Worm (Caenorhabditis elegans) whole organism, early embryonic: ENCODE results near the gene cnc-1.

Source experiments
- B0310.2 ChIP-seq: sonication (generic microtip); optimal IDR thresholded peaks from 2 replicates; lab custom pipeline; 2016; ENCODE audit warnings: mild to moderate bottlenecking, missing genetic modification characterization, missing compliant biosample characterization
- F13C5.2 ChIP-seq: sonication (generic microtip); optimal IDR thresholded peaks from 2 replicates; lab custom pipeline; 2017; ENCODE audit warnings: mild to moderate bottlenecking, missing genetic modification characterization, inconsistent platforms, missing compliant biosample characterization
- aly-1 ChIP-seq: sonication (generic microtip); optimal IDR thresholded peaks from 2 replicates; lab custom pipeline; 2016; ENCODE audit warnings: missing genetic modification characterization, missing compliant biosample characterization
- ama-1 ChIP-seq: fragments of 150-350 bp; optimal IDR thresholded peaks from 2 replicates; lab custom pipeline; 2014
- flt-1 ChIP-seq: fragments of 200-800 bp; sonication (Bioruptor generic); IDR thresholded peaks from 2 replicates; pipeline ENCODE4 v1.3.6; 2022; ENCODE audit warnings: missing genetic modification characterization, missing compliant biosample characterization
- hmbx-1 ChIP-seq: sonication (generic microtip); optimal IDR thresholded peaks from 2 replicates; lab custom pipeline; 2016; ENCODE audit warnings: mild to moderate bottlenecking, missing genetic modification characterization, missing compliant biosample characterization
- pes-1 ChIP-seq: fragments of 200-800 bp; sonication (Bioruptor generic); IDR thresholded peaks from 2 replicates; pipeline ENCODE4 v1.3.6; 2022; ENCODE audit warnings: missing genetic modification reagents, missing genetic modification characterization, missing compliant biosample characterization
- sea-1 ChIP-seq: fragments of 200-800 bp; sonication (Bioruptor generic); conservative IDR thresholded peaks from 2 replicates; pipeline ENCODE4 v1.3.6; 2022; ENCODE audit warnings: missing genetic modification characterization, missing compliant biosample characterization
- tbx-11 ChIP-seq: fragments of 200-800 bp; sonication (Bioruptor generic); IDR thresholded peaks from 2 replicates; pipeline ENCODE4 v1.3.6; 2022; ENCODE audit warnings: missing genetic modification characterization, missing compliant biosample characterization
- tra-4 ChIP-seq: sonication (generic microtip); optimal IDR thresholded peaks from 2 replicates; lab custom pipeline; 2017; ENCODE audit warnings: missing genetic modification characterization, missing compliant biosample characterization

ce11 chrV:1445081-1445480, 1.0 kb upstream of the cnc-1 start, which contains the start of gene cnc-5:
- TF ChIP-seq F13C5.2 (tag; lab: Kevin White, UChicago) (no peak), flt-1 (GFP tag; lab: Robert Waterston, UW) (no peak), ama-1 (no peak), tra-4 (tag; lab: Kevin White, UChicago) (no peak), B0310.2 (tag; lab: Kevin White, UChicago) (no peak), tbx-11 (GFP tag; lab: Robert Waterston, UW) (no peak), sea-1 (GFP tag; lab: Robert Waterston, UW) (no peak), pes-1 (GFP tag; lab: Robert Waterston, UW) (no peak), aly-1 (no peak), hmbx-1 (tag; lab: Kevin White, UChicago) (no peak)
